Comparison of ENCODE assay signal across 1 fruit fly cellular context in the genomic region with DNA sequence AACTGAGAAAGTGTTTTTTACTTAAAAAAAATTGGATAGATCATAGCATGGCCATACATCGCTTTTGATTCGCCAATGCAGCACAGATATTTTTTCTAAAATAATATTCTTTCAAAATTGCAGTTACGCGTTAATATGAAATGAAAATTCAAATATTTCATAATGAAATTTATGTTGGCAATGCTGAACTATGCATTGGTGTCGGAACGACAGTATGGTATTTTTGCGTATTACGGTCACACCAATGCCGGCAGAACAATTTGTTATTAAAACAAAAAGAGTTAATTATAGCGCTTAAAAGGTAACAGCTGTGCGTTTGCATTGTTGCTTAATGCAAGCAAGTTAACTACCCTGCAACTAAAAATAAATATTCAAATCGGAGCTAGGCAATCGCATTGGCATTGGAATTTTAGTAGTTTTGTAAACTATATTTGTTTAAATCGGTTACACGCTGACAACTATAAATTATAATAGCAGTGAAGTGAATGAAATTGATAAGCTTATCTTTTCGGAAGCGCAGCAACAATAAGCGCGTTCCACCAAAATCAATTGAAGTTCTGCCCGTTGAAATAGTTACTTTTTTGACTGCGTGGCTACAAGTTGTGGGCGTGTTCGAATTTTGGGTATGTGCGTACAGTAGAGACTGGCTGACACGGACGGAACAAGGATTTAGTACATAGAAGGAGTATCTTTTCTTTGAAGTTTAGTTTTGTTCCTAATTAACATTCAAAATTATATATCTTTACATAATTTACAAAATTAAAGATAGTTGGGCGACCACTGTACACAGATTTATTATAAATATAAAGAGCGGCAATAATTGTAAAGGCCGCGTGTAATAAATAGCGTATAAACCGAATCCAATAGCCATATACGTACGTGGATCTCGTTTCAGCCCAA.
TF ChIP-seq lines count a peak whose summit lies in the region.

A gene (plus strand): TSS at position 210 of the 900 bp plus-strand sequence.

TF ChIP-seq in whole organism, embryonic, 481 proteins besides CTCF, POLR2A, EP300 and RAD21 (continued from another document and continues in another):
- TF ChIP-seq Atf6 (GFP tag; IDR thresholded peaks at IDR 0.05; lab: Robert Waterston, UW) (peak; percentile 66; the same call in 1 of the 2 replicates), ash1 (GFP tag; optimal IDR thresholded peaks at IDR 0.05; lab: Kevin White, UChicago) (no peak), CG11085 (GFP tag; IDR thresholded peaks at IDR 0.05; lab: Robert Waterston, UW) (peak; percentile 50; the same call in 1 of the 2 replicates), pho (GFP tag; optimal IDR thresholded peaks at IDR 0.05; lab: Kevin White, UChicago) (no peak), cwo (GFP tag; optimal IDR thresholded peaks at IDR 0.05; lab: Kevin White, UChicago) (peak; percentile 66), Hmx (GFP tag; optimal IDR thresholded peaks at IDR 0.05; lab: Kevin White, UChicago) (no peak), CG32532 (GFP tag; IDR thresholded peaks at IDR 0.05; lab: Robert Waterston, UW) (peak; percentile 84), al (GFP tag; IDR thresholded peaks at IDR 0.05; lab: Robert Waterston, UW) (peak; percentile 50; the same call in 1 of the 2 replicates), sd (tag; optimal IDR thresholded peaks at IDR 0.05; lab: Kevin White, UChicago) (peak; percentile 50), bcd (GFP tag; optimal IDR thresholded peaks at IDR 0.05; lab: Kevin White, UChicago) (peak; percentile 61), Awh (GFP tag; IDR thresholded peaks at IDR 0.05; lab: Robert Waterston, UW) (peak; percentile 86), CG18011 (GFP tag; optimal IDR thresholded peaks at IDR 0.05; lab: Kevin White, UChicago) (peak; percentile 15), CG13296 (GFP tag; optimal IDR thresholded peaks at IDR 0.05; lab: Kevin White, UChicago) (peak; percentile 59), CG16815 (GFP tag; optimal IDR thresholded peaks at IDR 0.05; lab: Kevin White, UChicago) (peak; percentile 58), eyg (GFP tag; optimal IDR thresholded peaks at IDR 0.05; lab: Kevin White, UChicago) (no peak), vfl (GFP tag; optimal IDR thresholded peaks at IDR 0.05; lab: Kevin White, UChicago) (peak; percentile 36), her (GFP tag; optimal IDR thresholded peaks at IDR 0.05; lab: Kevin White, UChicago) (no peak), dpn (GFP tag; optimal IDR thresholded peaks at IDR 0.05; lab: Kevin White, UChicago) (peak; percentile 15 to 60), zfh2 (GFP tag; optimal IDR thresholded peaks at IDR 0.05; lab: Kevin White, UChicago) (peak; percentile 43), pita (GFP tag; optimal IDR thresholded peaks at IDR 0.05; lab: Kevin White, UChicago) (no peak), CG13424 (tag; optimal IDR thresholded peaks at IDR 0.05; lab: Kevin White, UChicago) (peak; percentile 64), Tbp (GFP tag; optimal IDR thresholded peaks at IDR 0.05; lab: Kevin White, UChicago) (no peak), CG14441 (GFP tag; IDR thresholded peaks at IDR 0.05; lab: Robert Waterston, UW) (peak; percentile 78), ssp (GFP tag; IDR thresholded peaks at IDR 0.05; lab: Robert Waterston, UW) (no peak; the same call in 1 of the 2 replicates), zfh1 (GFP tag; IDR thresholded peaks at IDR 0.05; lab: Robert Waterston, UW) (peak; percentile 85), CG16863 (GFP tag; optimal IDR thresholded peaks at IDR 0.05; lab: Kevin White, UChicago) (no peak), TFAM (GFP tag; optimal IDR thresholded peaks at IDR 0.05; lab: Kevin White, UChicago) (no peak), BtbVII (GFP tag; optimal IDR thresholded peaks at IDR 0.05; lab: Kevin White, UChicago) (peak; percentile 66), CG3163 (GFP tag; optimal IDR thresholded peaks at IDR 0.05; lab: Kevin White, UChicago) (no peak), Taf1 (GFP tag; IDR thresholded peaks at IDR 0.05; lab: Robert Waterston, UW) (peak; percentile 62), tap (tag; optimal IDR thresholded peaks at IDR 0.05; lab: Kevin White, UChicago) (peak; percentile 77), Hand (GFP tag; optimal IDR thresholded peaks at IDR 0.05; lab: Kevin White, UChicago) (no peak), Dip3 (GFP tag; optimal IDR thresholded peaks at IDR 0.05; lab: Kevin White, UChicago) (peak; percentile 61), CG12391 (tag; optimal IDR thresholded peaks at IDR 0.05; lab: Kevin White, UChicago) (peak; percentile 66), Fer2 (tag; optimal IDR thresholded peaks at IDR 0.05; lab: Kevin White, UChicago) (peak; percentile 29), bowl (GFP tag; IDR thresholded peaks at IDR 0.05; lab: Robert Waterston, UW) (peak; percentile 37; the same call in 1 of the 2 replicates), NfI (GFP tag; optimal IDR thresholded peaks at IDR 0.05; lab: Kevin White, UChicago) (peak; percentile 65), CG9817 (tag; optimal IDR thresholded peaks at IDR 0.05; lab: Kevin White, UChicago) (peak; percentile 64), CG3281 (GFP tag; optimal IDR thresholded peaks at IDR 0.05; lab: Kevin White, UChicago) (peak; percentile 54), aop (GFP tag; IDR thresholded peaks at IDR 0.05; lab: Robert Waterston, UW) (no peak), lmd (GFP tag; IDR thresholded peaks at IDR 0.05; lab: Robert Waterston, UW) (peak; percentile 72; the same call in 1 of the 2 replicates), CG11560 (tag; IDR thresholded peaks at IDR 0.05; lab: Robert Waterston, UW) (peak; percentile 54; the same call in 2 of the 3 replicates), pros (GFP tag; optimal IDR thresholded peaks at IDR 0.05; lab: Kevin White, UChicago) (no peak), zen (tag; optimal IDR thresholded peaks at IDR 0.05; lab: Kevin White, UChicago) (peak; percentile 20), CG7271 (tag; optimal IDR thresholded peaks at IDR 0.05; lab: Kevin White, UChicago) (no peak), pnt (GFP tag; optimal IDR thresholded peaks at IDR 0.05; lab: Kevin White, UChicago) (peak; percentile 42), lilli (GFP tag; optimal IDR thresholded peaks at IDR 0.05; lab: Kevin White, UChicago) (peak; percentile 73), Sry-β (GFP tag; optimal IDR thresholded peaks at IDR 0.05; lab: Kevin White, UChicago) (no peak), Ada2b (GFP tag; IDR thresholded peaks at IDR 0.05; lab: Robert Waterston, UW) (peak; percentile 76), Bgb (GFP tag; IDR thresholded peaks at IDR 0.05; lab: Robert Waterston, UW; ENCODE audit: partially characterized antibody) (no peak), gsb (GFP tag; IDR thresholded peaks at IDR 0.05; lab: Robert Waterston, UW) (no peak), Poxn (GFP tag; IDR thresholded peaks at IDR 0.05; lab: Robert Waterston, UW) (peak; percentile 19; the same call in 1 of the 2 replicates), CG10979 (tag; optimal IDR thresholded peaks at IDR 0.05; lab: Kevin White, UChicago) (peak; percentile 69), inv (GFP tag; IDR thresholded peaks at IDR 0.05; lab: Robert Waterston, UW; ENCODE audit: partially characterized antibody) (no peak), slbo (GFP tag; IDR thresholded peaks at IDR 0.05; lab: Robert Waterston, UW) (peak; percentile 88), CG11247 (GFP tag; IDR thresholded peaks at IDR 0.05; lab: Robert Waterston, UW) (peak; percentile 76), H15 (GFP tag; IDR thresholded peaks at IDR 0.05; lab: Robert Waterston, UW) (peak; percentile 57; the same call in 2 of the 3 replicates), CG4404 (GFP tag; IDR thresholded peaks at IDR 0.05; lab: Robert Waterston, UW) (0 out of 2 replicates have a peak, but pooled peaks have one; percentile 36), Hr78 (GFP tag; optimal IDR thresholded peaks at IDR 0.05; lab: Kevin White, UChicago) (peak in 1 of 2 experiments; percentile 6), E2f1 (GFP tag; IDR thresholded peaks at IDR 0.05; lab: Robert Waterston, UW) (peak; percentile 69), NFAT (GFP tag; IDR thresholded peaks at IDR 0.05; lab: Robert Waterston, UW) (peak; percentile 69), so (GFP tag; IDR thresholded peaks at IDR 0.05; lab: Robert Waterston, UW) (peak; percentile 76), Myb (GFP tag; optimal IDR thresholded peaks at IDR 0.05; lab: Kevin White, UChicago) (no peak), Vsx1 (GFP tag; optimal IDR thresholded peaks at IDR 0.05; lab: Kevin White, UChicago) (peak; percentile 54), C15 (GFP tag; IDR thresholded peaks at IDR 0.05; lab: Robert Waterston, UW) (0 out of 3 replicates have a peak, but pooled peaks have one; percentile 63), CG4730 (GFP tag; IDR thresholded peaks at IDR 0.05; lab: Robert Waterston, UW) (peak; percentile 54; the same call in 1 of the 2 replicates), scrt (GFP tag; optimal IDR thresholded peaks at IDR 0.05; lab: Kevin White, UChicago) (peak; percentile 28), Spps (tag; optimal IDR thresholded peaks at IDR 0.05; lab: Kevin White, UChicago) (peak; percentile 50), CG10543 (GFP tag; optimal IDR thresholded peaks at IDR 0.05; lab: Kevin White, UChicago) (no peak), tna (GFP tag; IDR thresholded peaks at IDR 0.05; lab: Robert Waterston, UW; ENCODE audit: partially characterized antibody) (no peak), ham (GFP tag; IDR thresholded peaks at IDR 0.05; lab: Robert Waterston, UW) (0 out of 2 replicates have a peak, but pooled peaks have one; percentile 14), Abd-B (GFP tag; optimal IDR thresholded peaks at IDR 0.05; lab: Kevin White, UChicago) (peak; percentile 32), wor (GFP tag; IDR thresholded peaks at IDR 0.05; lab: Robert Waterston, UW) (peak; percentile 48; the same call in 1 of the 2 replicates), Jarid2 (GFP tag; optimal IDR thresholded peaks at IDR 0.05; lab: Kevin White, UChicago) (peak; percentile 21), CG8281 (tag; optimal IDR thresholded peaks at IDR 0.05; lab: Kevin White, UChicago) (peak; percentile 47), CG8944 (GFP tag; optimal IDR thresholded peaks at IDR 0.05; lab: Kevin White, UChicago) (no peak), dimm (GFP tag; IDR thresholded peaks at IDR 0.05; lab: Robert Waterston, UW) (peak; percentile 49; the same call in 1 of the 2 replicates), pan (optimal IDR thresholded peaks at IDR 0.05; lab: Kevin White, UChicago) (no peak), pan (GFP tag; optimal IDR thresholded peaks at IDR 0.05 in 1 of 2, IDR thresholded peaks at IDR 0.05 in 1 of 2) (peak in 1 of 2 experiments; percentile 86), Opbp (GFP tag; IDR thresholded peaks at IDR 0.05; lab: Robert Waterston, UW; ENCODE audit: partially characterized antibody) (no peak), CG13775 (GFP tag; optimal IDR thresholded peaks at IDR 0.05; lab: Kevin White, UChicago) (peak; percentile 62), sna (GFP tag; IDR thresholded peaks at IDR 0.05; lab: Robert Waterston, UW; ENCODE audit: partially characterized antibody) (no peak), p53 (GFP tag; optimal IDR thresholded peaks at IDR 0.05; lab: Kevin White, UChicago) (no peak), Hr39 (optimal IDR thresholded peaks at IDR 0.05; lab: Kevin White, UChicago) (no peak), CG12155 (GFP tag; optimal IDR thresholded peaks at IDR 0.05; lab: Kevin White, UChicago) (peak; percentile 66), CoRest (tag; optimal IDR thresholded peaks at IDR 0.05; lab: Kevin White, UChicago) (peak; percentile 68), CG10147 (GFP tag; optimal IDR thresholded peaks at IDR 0.05; lab: Kevin White, UChicago) (peak; percentile 52), CG6791 (GFP tag; IDR thresholded peaks at IDR 0.05; lab: Robert Waterston, UW; ENCODE audit: partially characterized antibody) (no peak), abd-A (tag; optimal IDR thresholded peaks at IDR 0.05; lab: Kevin White, UChicago) (no peak), chm (GFP tag; IDR thresholded peaks at IDR 0.05; lab: Robert Waterston, UW) (peak; percentile 69), D19A (tag; optimal IDR thresholded peaks at IDR 0.05; lab: Kevin White, UChicago) (peak; percentile 63), CG6683 (GFP tag; optimal IDR thresholded peaks at IDR 0.05; lab: Kevin White, UChicago) (peak; percentile 48), Fer1 (GFP tag; optimal IDR thresholded peaks at IDR 0.05; lab: Kevin White, UChicago) (peak; percentile 73), CG9932 (GFP tag; IDR thresholded peaks at IDR 0.05; lab: Robert Waterston, UW) (peak; percentile 74), CG14014 (GFP tag; IDR thresholded peaks at IDR 0.05; lab: Robert Waterston, UW) (peak; percentile 78), Antp (GFP tag; optimal IDR thresholded peaks at IDR 0.05; lab: Kevin White, UChicago) (peak; percentile 32), vnd (GFP tag; IDR thresholded peaks at IDR 0.05; lab: Robert Waterston, UW; ENCODE audit: partially characterized antibody) (no peak), kni (GFP tag; optimal IDR thresholded peaks at IDR 0.05; lab: Kevin White, UChicago) (no peak), mld (GFP tag; IDR thresholded peaks at IDR 0.05; lab: Robert Waterston, UW; ENCODE audit: partially characterized antibody) (no peak), CG1602 (GFP tag; optimal IDR thresholded peaks at IDR 0.05; lab: Kevin White, UChicago) (peak; percentile 43), CG33213 (GFP tag; optimal IDR thresholded peaks at IDR 0.05; lab: Kevin White, UChicago) (no peak), Gsc (GFP tag; IDR thresholded peaks at IDR 0.05; lab: Robert Waterston, UW) (no peak; the same call in 1 of the 2 replicates), vvl (GFP tag; IDR thresholded peaks at IDR 0.05; lab: Robert Waterston, UW) (peak; percentile 88; the same call in 1 of the 2 replicates), CG9215 (GFP tag; IDR thresholded peaks at IDR 0.05; lab: Robert Waterston, UW) (peak; percentile 99), sob (GFP tag; IDR thresholded peaks at IDR 0.05; lab: Robert Waterston, UW) (peak; percentile 73), CG17361 (GFP tag; IDR thresholded peaks at IDR 0.05; lab: Robert Waterston, UW) (peak; percentile 50; the same call in 1 of the 3 replicates), CG7839 (tag; optimal IDR thresholded peaks at IDR 0.05; lab: Kevin White, UChicago) (peak; percentile 84), CG10321 (GFP tag; IDR thresholded peaks at IDR 0.05; lab: Robert Waterston, UW) (peak; percentile 51; the same call in 1 of the 2 replicates), fd102C (GFP tag; optimal IDR thresholded peaks at IDR 0.05; lab: Kevin White, UChicago) (peak; percentile 4), ewg (GFP tag; optimal IDR thresholded peaks at IDR 0.05; lab: Kevin White, UChicago) (peak; percentile 35), repo (GFP tag; optimal IDR thresholded peaks at IDR 0.05; lab: Kevin White, UChicago) (no peak), gce (GFP tag; IDR thresholded peaks at IDR 0.05; lab: Robert Waterston, UW) (peak; percentile 66; the same call in 2 of the 3 replicates), CG17802 (tag; optimal IDR thresholded peaks at IDR 0.05; lab: Kevin White, UChicago) (peak; percentile 18), tll (GFP tag; optimal IDR thresholded peaks at IDR 0.05; lab: Kevin White, UChicago) (no peak), hb (GFP tag; IDR thresholded peaks at IDR 0.05; lab: Robert Waterston, UW; ENCODE audit: partially characterized antibody) (no peak), CG9609 (GFP tag; optimal IDR thresholded peaks at IDR 0.05; lab: Kevin White, UChicago) (no peak), oc (tag; optimal IDR thresholded peaks at IDR 0.05; lab: Kevin White, UChicago) (peak; percentile 27)
